Worm (Caenorhabditis elegans): ENCODE results near the gene ubxn-2.

Gene ubxn-2

DNA sequence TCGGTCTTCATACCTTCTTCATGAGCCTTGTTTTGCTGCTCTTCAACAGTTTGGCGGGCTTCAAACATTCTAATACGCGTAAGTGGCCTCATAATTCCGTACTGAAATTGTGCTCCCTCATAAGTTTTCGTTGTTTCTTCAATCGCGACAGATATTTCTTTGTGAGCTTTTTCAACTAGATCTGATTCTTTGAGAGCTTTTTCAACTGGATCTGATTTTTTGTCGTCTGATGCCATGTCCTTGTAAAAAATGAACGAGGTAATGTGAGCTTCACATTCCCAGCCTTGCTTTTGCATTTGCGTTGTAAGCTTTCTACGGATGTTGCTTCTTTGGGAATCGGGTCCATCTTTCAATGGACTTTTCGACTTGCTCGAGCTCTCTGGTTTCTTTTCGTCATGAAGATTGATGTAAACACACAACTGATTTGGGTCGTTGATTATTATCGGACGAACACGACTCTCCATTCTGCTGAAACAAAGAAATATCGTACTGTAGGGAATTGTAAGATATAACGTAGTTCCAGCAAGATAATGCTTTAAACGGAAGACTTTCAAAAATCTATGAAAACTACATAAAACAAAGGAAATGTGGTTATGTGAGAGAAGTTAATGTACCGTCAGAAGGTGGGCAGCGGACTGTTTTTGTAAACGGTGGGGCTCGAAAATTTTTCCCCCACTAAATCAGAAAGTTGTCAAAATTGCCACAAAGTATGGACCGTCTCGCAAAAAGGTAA is 15.2 kb downstream of the ubxn-2 start, which contains the start of gene Y94H6A.10:
Gene Y94H6A.10 (minus strand): TSS at position 464 of the 733 bp plus-strand sequence.
- TF ChIP-seq nhr-12 (tag; optimal IDR thresholded peaks at IDR 0.05): no peak
- TF ChIP-seq drap-1 (GFP tag; optimal IDR thresholded peaks at IDR 0.05): no peak
- no peak for TF ChIP-seq nhr-28 (tag; optimal IDR thresholded peaks at IDR 0.05)
- TF ChIP-seq unc-39 (tag; optimal IDR thresholded peaks at IDR 0.05): no peak
- no peak for TF ChIP-seq ceh-83 (GFP tag; optimal IDR thresholded peaks at IDR 0.05)
- TF ChIP-seq M03D4.4 (tag; optimal IDR thresholded peaks at IDR 0.05): no peak
- TF ChIP-seq unc-62 (GFP tag; optimal IDR thresholded peaks at IDR 0.05): no peak
- no peak for TF ChIP-seq unc-120 (tag; optimal IDR thresholded peaks at IDR 0.05; ENCODE audit: poor library complexity, severe bottlenecking)
- TF ChIP-seq mls-2 (tag; optimal IDR thresholded peaks at IDR 0.05): no peak
- no peak for TF ChIP-seq mab-5 (tag; optimal IDR thresholded peaks at IDR 0.05)
- TF ChIP-seq blmp-1 (tag; optimal IDR thresholded peaks at IDR 0.05): no peak
- no peak for TF ChIP-seq lsy-2 (tag; optimal IDR thresholded peaks at IDR 0.05)
- TF ChIP-seq lin-32 (GFP tag; optimal IDR thresholded peaks at IDR 0.05): no peak
- TF ChIP-seq sptf-1 (tag; optimal IDR thresholded peaks at IDR 0.05): no peak
- no peak for TF ChIP-seq elt-1 (tag; optimal IDR thresholded peaks at IDR 0.05; ENCODE audit: borderline replicate concordance, insufficient read depth)
- TF ChIP-seq ceh-43 (GFP tag; optimal IDR thresholded peaks at IDR 0.05): no peak
- TF ChIP-seq ceh-39 (tag; optimal IDR thresholded peaks at IDR 0.05): no peak
- TF ChIP-seq elt-3 (tag; optimal IDR thresholded peaks at IDR 0.05): no peak
- TF ChIP-seq zip-8 (tag; optimal IDR thresholded peaks at IDR 0.05): no peak
- no peak for TF ChIP-seq ces-1 (GFP tag; optimal IDR thresholded peaks at IDR 0.05)

DNA sequence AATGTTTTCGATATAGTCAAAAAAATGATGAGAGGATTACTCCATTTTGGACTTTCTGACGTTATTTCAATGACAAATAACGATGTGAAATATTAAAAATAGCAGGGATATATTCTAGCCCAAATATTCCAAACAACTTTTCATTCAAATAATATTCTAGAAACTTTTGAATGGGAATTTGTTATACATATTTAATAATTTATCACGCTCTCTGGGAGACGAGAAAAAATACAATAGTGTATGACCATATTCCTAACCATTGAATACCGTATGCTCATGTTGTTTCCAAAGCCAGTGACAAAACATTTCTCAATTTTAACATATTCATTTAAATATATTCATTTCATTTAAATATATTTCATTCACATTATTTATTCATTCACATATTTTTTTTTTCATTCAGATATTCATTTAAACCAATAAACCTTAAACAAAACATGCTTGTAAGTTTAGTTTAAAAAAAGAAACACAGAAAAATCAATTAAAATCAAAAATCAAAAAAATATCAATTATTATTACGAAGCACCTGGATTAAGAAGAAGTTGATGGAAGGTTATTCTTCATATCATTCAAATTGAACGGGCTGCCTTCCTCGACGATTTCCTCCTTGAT is 15.9 kb downstream of the ubxn-2 start:
- TF ChIP-seq nhr-2 (tag; optimal IDR thresholded peaks at IDR 0.05): no peak
- no peak for TF ChIP-seq lin-32 (GFP tag; optimal IDR thresholded peaks at IDR 0.05)
- TF ChIP-seq ceh-39 (tag; optimal IDR thresholded peaks at IDR 0.05): no peak
- no peak for TF ChIP-seq ceh-83 (GFP tag; optimal IDR thresholded peaks at IDR 0.05)

DNA sequence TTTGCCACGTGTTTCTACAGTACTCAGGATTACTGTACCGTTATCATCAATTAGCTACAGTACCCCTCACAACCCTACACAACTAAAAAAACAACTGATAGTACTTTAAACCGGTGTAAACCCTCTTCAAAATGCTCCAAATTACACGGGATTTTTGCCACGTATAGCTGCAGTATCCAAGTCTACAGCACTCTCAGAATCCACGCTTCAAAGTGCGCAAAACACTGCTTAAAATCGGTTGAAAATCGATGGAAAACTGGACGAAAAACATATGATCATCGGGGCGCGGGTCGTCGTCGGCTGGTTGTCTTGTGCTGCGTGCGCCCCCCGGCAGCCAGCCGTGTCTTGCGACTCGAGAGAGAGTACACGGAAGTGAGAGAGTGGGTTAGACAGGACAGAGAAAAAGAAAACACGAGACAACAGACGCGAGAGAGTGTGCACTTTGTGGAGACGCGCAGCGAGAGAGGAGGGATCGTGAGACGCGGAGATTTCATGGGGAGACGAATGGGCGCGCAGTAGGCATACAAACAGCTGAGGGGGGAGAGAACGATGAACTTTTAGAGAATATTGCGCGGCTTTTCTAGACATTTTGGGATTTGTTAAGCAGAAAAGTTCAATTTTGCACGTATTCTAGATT is 17.2 kb downstream of the ubxn-2 start:
- TF ChIP-seq cnd-1 (tag; optimal IDR thresholded peaks at IDR 0.05) (peak; percentile 11), M03D4.4 (tag; optimal IDR thresholded peaks at IDR 0.05) (no peak), lin-32 (GFP tag; optimal IDR thresholded peaks at IDR 0.05) (no peak), ceh-83 (GFP tag; optimal IDR thresholded peaks at IDR 0.05) (no peak), ces-1 (GFP tag; optimal IDR thresholded peaks at IDR 0.05) (no peak), snpc-4 (tag; optimal IDR thresholded peaks at IDR 0.05) (no peak), nhr-76 (tag; optimal IDR thresholded peaks at IDR 0.05) (no peak), blmp-1 (tag; optimal IDR thresholded peaks at IDR 0.05) (no peak), unc-62 (GFP tag; optimal IDR thresholded peaks at IDR 0.05) (peak; percentile 9), elt-1 (tag; optimal IDR thresholded peaks at IDR 0.05; ENCODE audit: borderline replicate concordance, insufficient read depth) (no peak), elt-3 (tag; optimal IDR thresholded peaks at IDR 0.05) (no peak), sem-2 (GFP tag; optimal IDR thresholded peaks at IDR 0.05) (no peak), mab-5 (tag; optimal IDR thresholded peaks at IDR 0.05) (no peak), ceh-43 (GFP tag; optimal IDR thresholded peaks at IDR 0.05) (no peak), sptf-1 (tag; optimal IDR thresholded peaks at IDR 0.05) (no peak), mep-1 (tag; optimal IDR thresholded peaks at IDR 0.05) (no peak), ham-2 (GFP tag; optimal IDR thresholded peaks at IDR 0.05) (peak; percentile 8), zip-8 (tag; optimal IDR thresholded peaks at IDR 0.05) (no peak), pha-4 (tag; optimal IDR thresholded peaks at IDR 0.05) (peak; percentile 65), mls-2 (tag; optimal IDR thresholded peaks at IDR 0.05) (no peak), ceh-39 (tag; optimal IDR thresholded peaks at IDR 0.05) (no peak), unc-39 (tag; optimal IDR thresholded peaks at IDR 0.05) (no peak), bed-3 (GFP tag; optimal IDR thresholded peaks at IDR 0.05) (no peak), nhr-28 (tag; optimal IDR thresholded peaks at IDR 0.05) (no peak), tbx-8 (GFP tag; optimal IDR thresholded peaks at IDR 0.05) (no peak), nhr-237 (tag; optimal IDR thresholded peaks at IDR 0.05) (peak; percentile 57), unc-120 (tag; optimal IDR thresholded peaks at IDR 0.05; ENCODE audit: poor library complexity, severe bottlenecking) (peak; percentile 39), flh-1 (GFP tag; optimal IDR thresholded peaks at IDR 0.05) (no peak), drap-1 (GFP tag; optimal IDR thresholded peaks at IDR 0.05) (peak; percentile 8), hlh-1 (tag; optimal IDR thresholded peaks at IDR 0.05) (peak; percentile 57), nhr-2 (tag; optimal IDR thresholded peaks at IDR 0.05) (no peak), ztf-11 (tag; optimal IDR thresholded peaks at IDR 0.05) (no peak), nhr-12 (tag; optimal IDR thresholded peaks at IDR 0.05) (no peak), lin-13 (tag; optimal IDR thresholded peaks at IDR 0.05) (no peak), lsy-2 (tag; optimal IDR thresholded peaks at IDR 0.05) (peak; percentile 37)

All from whole organism, mixed stage, embryonic.